Fruit fly (Drosophila melanogaster) whole organism, embryonic: Measurements from ENCODE around the gene Kr-h2.

Experiments used
- Awh ChIP-seq: fragments of 200-800 bp; sonication (Bioruptor generic); IDR thresholded peaks from 2 replicates; pipeline ENCODE4, ENCODE4 v1.3.6; 2022; ENCODE audit warnings: missing biosample characterization, missing genetic modification characterization
- CG10462 ChIP-seq: fragments of 200-800 bp; sonication (Bioruptor generic); optimal IDR thresholded peaks from 2 replicates; lab custom pipeline; 2016; ENCODE audit warnings: missing biosample characterization, missing genetic modification characterization
- CG11398 ChIP-seq: fragments of 200-800 bp; sonication (Bioruptor generic); optimal IDR thresholded peaks from 2 replicates; lab custom pipeline; 2016; ENCODE audit warnings: missing biosample characterization, missing genetic modification characterization
- CG12299 ChIP-seq: fragments of 200-800 bp; sonication (Bioruptor generic); optimal IDR thresholded peaks from 2 replicates; lab custom pipeline; 2018; ENCODE audit warnings: missing biosample characterization, mild to moderate bottlenecking, missing genetic modification characterization
- CG12659 ChIP-seq: fragments of 200-800 bp; sonication (Bioruptor generic); optimal IDR thresholded peaks from 3 replicates; lab custom pipeline; 2017; ENCODE audit warnings: mild to moderate bottlenecking, missing biosample characterization, missing genetic modification reagents, missing genetic modification characterization
- CG12942 ChIP-seq: fragments of 200-800 bp; sonication (Bioruptor generic); optimal IDR thresholded peaks from 3 replicates; lab custom pipeline; 2016; ENCODE audit warnings: missing biosample characterization, missing genetic modification characterization
- CG13894 ChIP-seq: fragments of 200-800 bp; sonication (Bioruptor generic); optimal IDR thresholded peaks from 3 replicates; lab custom pipeline; 2018; ENCODE audit warnings: missing biosample characterization, mild to moderate bottlenecking, missing genetic modification characterization, moderate library complexity
- CG15011 ChIP-seq: fragments of 200-800 bp; sonication (Bioruptor generic); optimal IDR thresholded peaks from 3 replicates; lab custom pipeline; 2018; ENCODE audit warnings: missing biosample characterization, mild to moderate bottlenecking, missing genetic modification characterization
- CG15514 ChIP-seq: fragments of 200-800 bp; sonication (Bioruptor generic); optimal IDR thresholded peaks from 3 replicates; lab custom pipeline; 2017; ENCODE audit warnings: missing biosample characterization, missing genetic modification characterization, mild to moderate bottlenecking, moderate library complexity, missing genetic modification reagents
- CG1647 ChIP-seq: fragments of 200-800 bp; sonication (Bioruptor generic); optimal IDR thresholded peaks from 3 replicates; lab custom pipeline; 2016; ENCODE audit warnings: missing biosample characterization, missing genetic modification characterization
- CG18476 ChIP-seq: fragments of 200-800 bp; sonication (Bioruptor generic); optimal IDR thresholded peaks from 2 replicates; lab custom pipeline; 2016; ENCODE audit warnings: missing biosample characterization, mild to moderate bottlenecking, missing genetic modification characterization
- CG30020 ChIP-seq: fragments of 200-800 bp; optimal IDR thresholded peaks from 2 replicates; lab custom pipeline; 2019; ENCODE audit warnings: missing biosample characterization, mild to moderate bottlenecking, missing genetic modification characterization, moderate library complexity
- CG3726 ChIP-seq: fragments of 200-800 bp; sonication (Bioruptor generic); IDR thresholded peaks from 3 replicates; pipeline ENCODE4, ENCODE4 v1.3.6; 2022; ENCODE audit warnings: missing biosample characterization, missing genetic modification characterization
- CG4854 ChIP-seq: fragments of 200-800 bp; sonication (Bioruptor generic); optimal IDR thresholded peaks from 2 replicates; lab custom pipeline; 2016; ENCODE audit warnings: missing biosample characterization, missing genetic modification characterization, inconsistent platforms
- CG5953 ChIP-seq: fragments of 200-800 bp; sonication (Bioruptor generic); IDR thresholded peaks from 2 replicates; pipeline ENCODE4 v1.3.6; 2022; ENCODE audit warnings: missing biosample characterization, missing genetic modification characterization
- CG7357 ChIP-seq: fragments of 200-800 bp; sonication (Bioruptor generic); IDR thresholded peaks from 3 replicates; pipeline ENCODE4 v1.3.6; 2022; ENCODE audit warnings: missing biosample characterization, missing genetic modification characterization
- CG9609 ChIP-seq: fragments of 200-800 bp; sonication (Bioruptor generic); optimal IDR thresholded peaks from 3 replicates; lab custom pipeline; 2016; ENCODE audit warnings: missing biosample characterization, missing genetic modification characterization
- CG9797 ChIP-seq: fragments of 200-800 bp; sonication (Bioruptor generic); optimal IDR thresholded peaks from 3 replicates; lab custom pipeline; 2018; ENCODE audit warnings: missing biosample characterization, mild to moderate bottlenecking, missing genetic modification characterization
- Chrac-16 ChIP-seq: fragments of 200-800 bp; sonication (Bioruptor generic); optimal IDR thresholded peaks from 3 replicates; lab custom pipeline; 2016; ENCODE audit warnings: missing biosample characterization, missing genetic modification characterization
- E2f1 ChIP-seq: fragments of 200-800 bp; sonication (Bioruptor generic); IDR thresholded peaks from 2 replicates; pipeline ENCODE4 v1.3.6; 2022; ENCODE audit warnings: missing biosample characterization, missing genetic modification characterization
- Eip74EF ChIP-seq, 2 experiments: fragments of 200-800 bp in 1 of 2; fragments of >200 bp in 1 of 2; sonication (Bioruptor generic) in 1 of 2; optimal IDR thresholded peaks; 2 replicates each; lab custom pipeline; 2017 to 2019; ENCODE audit warnings: missing biosample characterization in 2 of 2, missing genetic modification characterization in 2 of 2, mild to moderate bottlenecking in 1 of 2, moderate library complexity in 1 of 2
- HLH3B ChIP-seq: fragments of 200-800 bp; sonication (Bioruptor generic); IDR thresholded peaks from 2 replicates; pipeline ENCODE4 v1.3.6; 2022; ENCODE audit warnings: missing biosample characterization, missing genetic modification characterization
- Hey ChIP-seq: fragments of 200-800 bp; sonication (Bioruptor generic); optimal IDR thresholded peaks from 3 replicates; lab custom pipeline; 2018; ENCODE audit warnings: missing biosample characterization, mild to moderate bottlenecking, missing genetic modification characterization
- MBD-R2 ChIP-seq: fragments of 200-800 bp; sonication (Bioruptor generic); IDR thresholded peaks from 2 replicates; pipeline ENCODE4 v1.3.6; 2022; ENCODE audit warnings: missing biosample characterization, missing genetic modification characterization
- Mrtf ChIP-seq: fragments of 200-800 bp; sonication (Bioruptor generic); IDR thresholded peaks from 3 replicates; pipeline ENCODE4 v1.3.6; 2022; ENCODE audit warnings: missing biosample characterization, missing genetic modification characterization
- Myb ChIP-seq: fragments of 200-800 bp; sonication (Bioruptor generic); optimal IDR thresholded peaks from 2 replicates; lab custom pipeline; 2016; ENCODE audit warnings: missing biosample characterization, missing genetic modification characterization
- Sry-β ChIP-seq: fragments of 200-800 bp; sonication (Bioruptor generic); optimal IDR thresholded peaks from 2 replicates; lab custom pipeline; 2018; ENCODE audit warnings: missing biosample characterization, mild to moderate bottlenecking, missing genetic modification characterization, moderate library complexity
- Taf1 ChIP-seq: fragments of 200-800 bp; sonication (Bioruptor generic); IDR thresholded peaks from 2 replicates; pipeline ENCODE4 v1.3.6; 2022; ENCODE audit warnings: missing biosample characterization, missing genetic modification characterization
- caup ChIP-seq: fragments of 200-800 bp; sonication (Bioruptor generic); optimal IDR thresholded peaks from 3 replicates; lab custom pipeline; 2017; ENCODE audit warnings: missing biosample characterization, mild to moderate bottlenecking, missing genetic modification characterization, moderate library complexity; ENCODE audit not compliant: severe bottlenecking
- ems ChIP-seq: fragments of 200-800 bp; sonication (Bioruptor generic); optimal IDR thresholded peaks from 3 replicates; lab custom pipeline; 2016; ENCODE audit warnings: missing biosample characterization, missing genetic modification characterization
- fd102C ChIP-seq: fragments of 200-800 bp; sonication (Bioruptor generic); optimal IDR thresholded peaks from 2 replicates; lab custom pipeline; 2018; ENCODE audit warnings: missing biosample characterization, mild to moderate bottlenecking, missing genetic modification characterization, moderate library complexity
- fd3F ChIP-seq: fragments of 200-800 bp; sonication (Bioruptor generic); optimal IDR thresholded peaks from 2 replicates; lab custom pipeline; 2018; ENCODE audit warnings: missing biosample characterization, mild to moderate bottlenecking, missing genetic modification characterization, moderate library complexity
- grau ChIP-seq: fragments of 200-800 bp; optimal IDR thresholded peaks from 3 replicates; lab custom pipeline; 2019; ENCODE audit warnings: missing biosample characterization, mild to moderate bottlenecking, missing genetic modification characterization, moderate library complexity
- gt ChIP-seq: fragments of 200-800 bp; sonication (Bioruptor generic); IDR thresholded peaks from 2 replicates; pipeline ENCODE4 v1.3.6; 2022; ENCODE audit warnings: missing biosample characterization, missing genetic modification characterization
- hb ChIP-seq: fragments of 200-800 bp; sonication (Bioruptor generic); IDR thresholded peaks from 3 replicates; pipeline ENCODE4 v1.3.6; 2022; ENCODE audit warnings: missing biosample characterization, missing genetic modification characterization; ENCODE audit not compliant: partially characterized antibody
- jing ChIP-seq: fragments of 200-800 bp; sonication (Bioruptor generic); optimal IDR thresholded peaks from 2 replicates; lab custom pipeline; 2018; ENCODE audit warnings: missing biosample characterization, mild to moderate bottlenecking, missing genetic modification characterization
- ken ChIP-seq: fragments of 200-800 bp; sonication (Bioruptor generic); IDR thresholded peaks from 3 replicates; pipeline ENCODE4 v1.3.6; 2022; ENCODE audit warnings: missing biosample characterization, missing genetic modification characterization
- p53 ChIP-seq: fragments of 200-800 bp; sonication (Bioruptor generic); optimal IDR thresholded peaks from 2 replicates; lab custom pipeline; 2016; ENCODE audit warnings: missing biosample characterization, missing genetic modification characterization
- ro ChIP-seq: fragments of 200-800 bp; sonication (Bioruptor generic); IDR thresholded peaks from 2 replicates; pipeline ENCODE4 v1.3.6; 2022; ENCODE audit warnings: missing biosample characterization, missing genetic modification characterization
- sob ChIP-seq: fragments of 200-800 bp; sonication (Bioruptor generic); IDR thresholded peaks from 2 replicates; pipeline ENCODE4 v1.3.6; 2022; ENCODE audit warnings: missing biosample characterization, missing genetic modification characterization
- stc ChIP-seq: fragments of 200-800 bp; sonication (Bioruptor generic); IDR thresholded peaks from 2 replicates; pipeline ENCODE4 v1.3.6; 2022; ENCODE audit warnings: missing biosample characterization, missing genetic modification characterization
- tna ChIP-seq: fragments of 200-800 bp; sonication (Bioruptor generic); IDR thresholded peaks from 2 replicates; pipeline ENCODE4 v1.3.6; 2022; ENCODE audit warnings: missing biosample characterization, missing genetic modification characterization; ENCODE audit not compliant: partially characterized antibody
- trem ChIP-seq: fragments of 200-800 bp; optimal IDR thresholded peaks from 3 replicates; lab custom pipeline; 2019; ENCODE audit warnings: missing biosample characterization, mild to moderate bottlenecking, missing genetic modification characterization, moderate library complexity
- tx ChIP-seq: fragments of 200-800 bp; sonication (Bioruptor generic); optimal IDR thresholded peaks from 2 replicates; lab custom pipeline; 2016; ENCODE audit warnings: missing biosample characterization, missing genetic modification characterization
- unc-4 ChIP-seq: fragments of 200-800 bp; sonication (Bioruptor generic); IDR thresholded peaks from 2 replicates; pipeline ENCODE4 v1.3.6; 2022; ENCODE audit warnings: missing biosample characterization, missing genetic modification characterization; ENCODE audit not compliant: partially characterized antibody
- vvl ChIP-seq: fragments of 200-800 bp; sonication (Bioruptor generic); IDR thresholded peaks from 2 replicates; pipeline ENCODE4 v1.3.6; 2022; ENCODE audit warnings: missing biosample characterization, missing genetic modification characterization
- wdn ChIP-seq: fragments of 200-800 bp; sonication (Bioruptor generic); IDR thresholded peaks from 2 replicates; pipeline ENCODE4 v1.3.6; 2022; ENCODE audit warnings: missing biosample characterization, missing genetic modification characterization
- wek ChIP-seq: fragments of 200-800 bp; sonication (Bioruptor generic); optimal IDR thresholded peaks from 3 replicates; lab custom pipeline; 2018; ENCODE audit warnings: missing biosample characterization, mild to moderate bottlenecking, missing genetic modification characterization, moderate library complexity
- z ChIP-seq: fragments of 200-800 bp; sonication (Bioruptor generic); IDR thresholded peaks from 3 replicates; pipeline ENCODE4 v1.3.6; 2022; ENCODE audit warnings: missing biosample characterization, missing genetic modification characterization
- zen ChIP-seq: fragments of 200-800 bp; sonication (Bioruptor generic); optimal IDR thresholded peaks from 3 replicates; lab custom pipeline; 2018; ENCODE audit warnings: missing biosample characterization, mild to moderate bottlenecking, missing genetic modification characterization, moderate library complexity

Kr-h2 gene

DNA sequence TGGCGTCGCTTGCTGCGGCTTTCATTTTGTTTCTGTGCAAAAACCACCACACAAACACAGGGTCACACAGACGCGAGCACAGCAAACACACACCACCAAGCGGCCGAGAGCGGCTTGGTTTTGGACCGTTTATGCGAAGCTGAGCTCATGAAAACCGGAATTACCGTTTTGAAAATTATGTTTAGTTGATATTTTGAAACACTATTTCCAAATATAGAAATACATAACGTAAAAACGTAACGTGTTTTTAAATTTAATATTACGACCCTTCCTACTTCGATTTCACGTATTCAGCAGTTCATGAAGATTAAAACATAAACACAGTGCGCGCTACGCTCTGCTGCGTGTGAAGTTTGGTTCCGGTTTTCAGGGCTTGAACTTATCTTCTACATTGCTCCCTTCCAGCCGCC lies 19.6 kb upstream of the Kr-h2 start (continued):
- TF ChIP-seq ken (GFP tag; lab: Robert Waterston, UW) (peak; percentile 93), Awh (GFP tag; lab: Robert Waterston, UW) (peak; percentile 89), CG12299 (tag; lab: Kevin White, UChicago) (peak; percentile 97), grau (tag; lab: Kevin White, UChicago) (peak; percentile 96), Mrtf (peak; percentile 94), p53 (GFP tag; lab: Kevin White, UChicago) (peak; percentile 90), tna (GFP tag; lab: Robert Waterston, UW) (no peak), tx (GFP tag; lab: Kevin White, UChicago) (peak; percentile 94), sob (GFP tag; lab: Robert Waterston, UW) (peak; percentile 96), CG4854 (GFP tag; lab: Kevin White, UChicago) (peak; percentile 95), MBD-R2 (GFP tag; lab: Robert Waterston, UW) (peak; percentile 86), CG12659 (peak; percentile 97), Chrac-16 (GFP tag; lab: Kevin White, UChicago) (peak; percentile 88), wek (peak; percentile 91), hb (GFP tag; lab: Robert Waterston, UW) (no peak), CG15514 (GFP tag; lab: Kevin White, UChicago) (peak; percentile 93), CG30020 (peak; percentile 70), wdn (GFP tag; lab: Robert Waterston, UW) (peak; percentile 90), CG11398 (peak; percentile 95), CG13894 (tag; lab: Kevin White, UChicago) (peak; percentile 97), trem (tag; lab: Kevin White, UChicago) (peak; percentile 93), fd102C (GFP tag; lab: Kevin White, UChicago) (peak; percentile 64), CG15011 (peak; percentile 89), Sry-β (GFP tag; lab: Kevin White, UChicago) (peak; percentile 60), E2f1 (GFP tag; lab: Robert Waterston, UW) (peak; percentile 82), CG3726 (GFP tag; lab: Robert Waterston, UW) (peak; percentile 84; the same call in 2 of the 3 replicates), fd3F (GFP tag; lab: Kevin White, UChicago) (peak; percentile 92), CG12942 (GFP tag; lab: Kevin White, UChicago) (peak; percentile 87), CG9609 (GFP tag; lab: Kevin White, UChicago) (peak; percentile 88), jing (GFP tag; lab: Kevin White, UChicago) (peak; percentile 85), zen (tag; lab: Kevin White, UChicago) (peak; percentile 88), stc (peak; percentile 95), unc-4 (GFP tag; lab: Robert Waterston, UW) (no peak), CG7357 (GFP tag; lab: Robert Waterston, UW) (0 out of 3 replicates have a peak, but pooled peaks have one; percentile 76), Hey (tag; lab: Kevin White, UChicago) (peak; percentile 85), CG18476 (GFP tag; lab: Kevin White, UChicago) (peak; percentile 95), HLH3B (GFP tag; lab: Robert Waterston, UW) (peak; percentile 95), Eip74EF (GFP tag; optimal IDR thresholded peaks at IDR 0.05; lab: Kevin White, UChicago) (peak in 1 of 2 experiments; percentile 97), CG9797 (GFP tag; lab: Kevin White, UChicago) (peak; percentile 38), CG10462 (GFP tag; lab: Kevin White, UChicago) (peak; percentile 80), gt (GFP tag; lab: Robert Waterston, UW) (peak; percentile 66; the same call in 1 of the 2 replicates), CG5953 (peak; percentile 90), caup (GFP tag; lab: Kevin White, UChicago) (peak; percentile 97), Myb (GFP tag; lab: Kevin White, UChicago) (peak; percentile 78), z (GFP tag; lab: Robert Waterston, UW) (peak; percentile 64; the same call in 2 of the 3 replicates), CG1647 (GFP tag; lab: Kevin White, UChicago) (peak; percentile 94), vvl (peak; percentile 99), ems (peak; percentile 95), Taf1 (peak; percentile 84), ro (GFP tag; lab: Robert Waterston, UW) (peak; percentile 73)
